Worm (Caenorhabditis elegans): Measurements from ENCODE around the gene best-7.
"Not testable (repeated sequence)": the region's sequence is repeated elsewhere in the genome, so short reads cannot be mapped to it uniquely, and the experiment has no call there.

Gene best-7

DNA sequence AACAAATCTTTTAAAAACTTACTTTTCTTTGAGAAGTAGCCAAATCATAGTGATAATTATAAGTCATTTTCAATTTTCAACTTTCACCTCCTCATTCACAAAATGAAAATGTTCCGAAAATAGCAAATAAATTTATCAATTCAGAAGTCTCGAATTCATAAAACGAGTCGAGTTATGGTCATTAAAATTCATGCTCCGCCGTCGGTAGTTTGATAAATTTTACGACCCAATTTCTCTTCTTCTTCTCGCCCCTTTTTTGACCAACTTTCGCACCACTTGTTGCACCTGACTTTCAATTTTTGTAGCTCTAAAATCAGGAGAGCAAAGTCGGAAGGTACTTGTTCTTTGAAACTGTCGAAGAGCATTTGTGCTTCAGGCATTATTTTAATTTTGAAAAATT, at the start of gene best-7:
Gene best-7 (minus strand): TSS at position 239 of the 400 bp plus-strand sequence.
- no peak for TF ChIP-seq klf-2 (GFP tag; conservative IDR thresholded peaks at IDR 0.05)
- TF ChIP-seq cog-1 (tag; optimal IDR thresholded peaks at IDR 0.05): no peak
- no peak for TF ChIP-seq ztf-29 (GFP tag; IDR thresholded peaks at IDR 0.05)
- no peak for TF ChIP-seq flt-1 (GFP tag; IDR thresholded peaks at IDR 0.05)
- no peak for TF ChIP-seq med-1 (GFP tag; optimal IDR thresholded peaks at IDR 0.05; ENCODE audit: insufficient read depth)

DNA sequence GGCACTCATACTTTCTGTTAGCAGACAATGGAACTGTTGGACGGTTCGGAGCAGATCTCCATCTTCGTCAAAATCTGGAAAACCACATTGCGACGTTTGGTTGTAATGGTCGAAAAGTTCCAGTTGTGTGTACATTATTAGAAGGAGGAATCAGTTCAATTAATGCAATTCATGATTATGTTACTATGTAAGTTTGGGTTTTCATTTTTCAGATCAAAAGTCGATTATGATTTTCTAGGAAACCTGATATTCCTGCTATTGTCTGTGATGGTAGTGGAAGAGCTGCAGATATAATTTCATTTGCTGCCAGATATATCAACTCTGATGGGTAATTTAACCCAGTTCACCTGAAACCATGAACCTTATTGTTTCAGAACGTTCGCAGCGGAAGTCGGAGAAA, 45.9 kb upstream of the best-7 start:
- no peak for TF ChIP-seq klf-2 (GFP tag; conservative IDR thresholded peaks at IDR 0.05)
- no peak for TF ChIP-seq ztf-29 (GFP tag; IDR thresholded peaks at IDR 0.05)
- TF ChIP-seq ref-1 (GFP tag; conservative IDR thresholded peaks at IDR 0.05): no peak

DNA sequence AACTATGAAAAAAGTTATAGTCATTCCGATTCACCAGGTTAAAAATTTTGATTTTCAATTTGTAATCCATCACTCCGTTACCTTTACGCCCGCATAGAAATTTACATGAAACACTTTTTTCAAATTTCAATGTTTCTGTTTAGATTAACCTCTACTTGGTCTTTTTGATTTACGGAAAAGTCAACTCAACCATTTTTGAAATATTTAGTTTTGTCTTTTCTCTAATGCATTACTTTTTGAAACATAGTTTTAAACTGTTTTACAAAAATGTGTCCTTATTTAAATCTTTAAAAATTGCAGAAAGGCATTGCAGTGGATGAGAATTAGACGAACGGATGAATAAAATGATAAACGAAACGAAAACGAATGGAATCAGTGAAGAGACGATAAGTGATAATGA, 43.0 kb upstream of the best-7 start, which contains the start of gene gtl-2:
Gene gtl-2 (plus strand): TSS at position 301 of the 400 bp plus-strand sequence.
- TF ChIP-seq ztf-29 (GFP tag; IDR thresholded peaks at IDR 0.05) (no peak), flt-1 (GFP tag; IDR thresholded peaks at IDR 0.05) (no peak), T22C8.4 (GFP tag; IDR thresholded peaks at IDR 0.05) (no peak), med-1 (GFP tag; optimal IDR thresholded peaks at IDR 0.05; ENCODE audit: insufficient read depth) (no peak), ref-1 (GFP tag; conservative IDR thresholded peaks at IDR 0.05) (no peak), klf-2 (GFP tag; conservative IDR thresholded peaks at IDR 0.05) (no peak), ztf-23 (GFP tag; IDR thresholded peaks at IDR 0.05) (no peak), cog-1 (tag; optimal IDR thresholded peaks at IDR 0.05) (no peak), tab-1 (GFP tag; IDR thresholded peaks at IDR 0.05) (no peak)

DNA sequence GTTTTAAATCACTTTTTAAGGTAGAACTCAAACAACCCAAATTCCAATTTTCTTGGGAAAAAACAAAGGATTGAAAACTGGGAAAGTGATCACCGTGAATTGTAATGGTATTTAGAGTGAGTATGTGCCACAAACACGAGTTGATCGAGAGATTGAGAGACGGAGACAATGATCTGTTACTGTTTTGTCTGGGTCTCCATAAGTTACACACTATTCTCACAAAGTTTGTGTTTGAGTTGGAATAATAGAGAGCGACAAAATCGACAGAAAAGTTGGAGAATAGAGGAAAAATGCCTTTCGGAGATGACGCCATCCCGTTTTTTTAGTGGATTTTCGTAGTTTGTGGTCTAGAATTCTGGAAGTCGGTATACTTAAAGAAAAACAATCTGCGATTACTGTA, 41.2 kb upstream of the best-7 start, which contains the start of gene nhr-7:
Gene nhr-7 (minus strand): TSS at position 101 of the 400 bp plus-strand sequence.
- no peak for TF ChIP-seq ztf-23 (GFP tag; IDR thresholded peaks at IDR 0.05)
- TF ChIP-seq klf-2 (GFP tag; conservative IDR thresholded peaks at IDR 0.05): no peak

DNA sequence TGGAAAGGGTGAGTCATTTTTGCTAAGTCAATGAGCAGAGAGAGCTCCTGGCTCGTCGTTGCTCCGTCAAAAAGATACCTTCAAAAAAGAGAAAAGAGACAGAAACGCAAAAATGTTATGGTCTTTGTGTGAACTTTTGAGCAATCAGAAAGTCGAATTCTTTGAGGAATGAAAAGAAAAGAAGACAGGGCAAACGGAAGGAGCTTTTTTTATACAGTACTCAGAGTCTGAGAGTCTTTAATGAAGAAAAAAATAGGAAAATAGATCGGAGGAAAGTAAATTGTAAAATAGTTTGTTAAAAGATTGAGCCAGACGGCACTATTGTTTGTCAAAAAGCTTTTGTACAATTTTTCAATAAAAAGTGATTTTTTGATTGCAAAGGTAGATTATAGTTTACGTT, 39.4 kb upstream of the best-7 start:
- TF ChIP-seq ztf-23 (GFP tag; IDR thresholded peaks at IDR 0.05): no peak
- TF ChIP-seq med-1 (GFP tag; optimal IDR thresholded peaks at IDR 0.05; ENCODE audit: insufficient read depth): no peak
- no peak for TF ChIP-seq flt-1 (GFP tag; IDR thresholded peaks at IDR 0.05)
- TF ChIP-seq tab-1 (GFP tag; IDR thresholded peaks at IDR 0.05): no peak
- TF ChIP-seq T22C8.4 (GFP tag; IDR thresholded peaks at IDR 0.05): no peak
- no peak for TF ChIP-seq ztf-29 (GFP tag; IDR thresholded peaks at IDR 0.05)
- TF ChIP-seq ref-1 (GFP tag; conservative IDR thresholded peaks at IDR 0.05): no peak
- TF ChIP-seq cog-1 (tag; optimal IDR thresholded peaks at IDR 0.05): no peak
- no peak for TF ChIP-seq klf-2 (GFP tag; conservative IDR thresholded peaks at IDR 0.05)

DNA sequence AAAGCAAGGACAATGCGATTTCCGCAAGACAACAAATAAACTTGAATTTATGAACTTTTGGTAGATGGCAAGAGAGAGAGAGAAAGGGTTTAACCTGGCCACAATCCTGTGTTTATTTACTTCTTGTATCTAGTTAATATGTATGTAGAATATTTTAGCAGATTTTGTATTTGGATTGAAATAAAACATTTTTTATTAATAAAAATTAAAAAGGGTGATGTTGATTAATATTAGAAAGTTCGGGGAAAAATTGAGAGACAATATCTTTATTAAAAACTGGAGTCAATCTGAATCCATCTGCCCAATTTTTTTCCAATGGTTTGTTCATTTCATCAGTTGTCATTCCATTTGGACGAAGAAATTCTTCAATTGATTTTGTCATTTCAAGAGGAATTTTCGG, 36.0 kb upstream of the best-7 start, which contains the start of gene col-127:
Gene col-127 (minus strand): TSS at position 101 of the 400 bp plus-strand sequence.
- TF ChIP-seq cog-1 (tag; optimal IDR thresholded peaks at IDR 0.05) (no peak), tab-1 (GFP tag; IDR thresholded peaks at IDR 0.05) (no peak), klf-2 (GFP tag; conservative IDR thresholded peaks at IDR 0.05) (no peak), ref-1 (GFP tag; conservative IDR thresholded peaks at IDR 0.05) (no peak), T22C8.4 (GFP tag; IDR thresholded peaks at IDR 0.05) (no peak), flt-1 (GFP tag; IDR thresholded peaks at IDR 0.05) (no peak), ztf-29 (GFP tag; IDR thresholded peaks at IDR 0.05) (no peak), med-1 (GFP tag; optimal IDR thresholded peaks at IDR 0.05; ENCODE audit: insufficient read depth) (no peak), ztf-23 (GFP tag; IDR thresholded peaks at IDR 0.05) (no peak)

DNA sequence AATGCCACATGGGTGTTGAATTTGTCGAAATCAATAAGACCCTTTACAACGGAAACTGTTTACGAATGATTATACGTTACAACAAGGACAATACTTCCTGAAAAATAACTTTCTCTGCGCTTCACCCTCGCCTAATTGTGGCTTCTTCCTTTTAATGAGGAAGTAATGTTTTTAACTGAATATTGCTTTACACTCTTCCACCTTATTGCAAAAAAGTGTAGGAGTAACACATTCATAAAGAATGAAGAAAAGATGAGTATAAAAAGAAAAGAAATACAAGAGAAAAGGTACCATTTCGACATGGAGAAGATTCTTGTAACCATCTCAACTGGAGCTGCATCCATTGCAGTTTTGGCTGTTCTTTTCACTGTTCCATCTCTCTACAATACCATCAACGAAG, 33.0 kb upstream of the best-7 start, which contains the start of gene col-126:
Gene col-126 (plus strand): TSS at position 301 of the 400 bp plus-strand sequence.
- TF ChIP-seq tab-1 (GFP tag; IDR thresholded peaks at IDR 0.05); ref-1 (GFP tag; conservative IDR thresholded peaks at IDR 0.05); flt-1 (GFP tag; IDR thresholded peaks at IDR 0.05): not testable (repeated sequence)

DNA sequence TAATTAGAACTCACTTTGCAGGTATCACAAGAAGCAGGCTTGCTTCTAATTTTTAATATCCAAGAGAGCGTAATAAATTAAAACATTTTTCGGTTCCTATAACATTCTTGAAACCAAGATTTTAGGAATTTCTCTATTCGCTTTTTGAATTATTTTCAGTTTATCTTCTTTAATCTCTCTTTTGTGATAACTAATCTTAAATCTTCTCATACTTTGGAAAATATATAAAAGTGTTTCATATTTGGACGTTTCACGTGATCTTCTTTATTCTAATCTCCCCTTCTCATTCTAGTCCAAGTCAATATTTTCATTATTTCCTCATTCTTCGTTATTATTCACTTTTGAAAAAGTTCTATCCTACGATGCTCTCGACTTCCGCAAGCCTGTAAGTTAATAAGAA, 31.4 kb upstream of the best-7 start, which contains the start of gene F54D1.1:
Gene F54D1.1 (plus strand): TSS at position 301 of the 400 bp plus-strand sequence.
- no peak for TF ChIP-seq ref-1 (GFP tag; conservative IDR thresholded peaks at IDR 0.05)
- no peak for TF ChIP-seq klf-2 (GFP tag; conservative IDR thresholded peaks at IDR 0.05)
- TF ChIP-seq flt-1 (GFP tag; IDR thresholded peaks at IDR 0.05): no peak
- TF ChIP-seq med-1 (GFP tag; optimal IDR thresholded peaks at IDR 0.05; ENCODE audit: insufficient read depth): no peak
- no peak for TF ChIP-seq tab-1 (GFP tag; IDR thresholded peaks at IDR 0.05)
- no peak for TF ChIP-seq ztf-29 (GFP tag; IDR thresholded peaks at IDR 0.05)
- TF ChIP-seq T22C8.4 (GFP tag; IDR thresholded peaks at IDR 0.05): no peak
- no peak for TF ChIP-seq ztf-23 (GFP tag; IDR thresholded peaks at IDR 0.05)
- no peak for TF ChIP-seq cog-1 (tag; optimal IDR thresholded peaks at IDR 0.05)

DNA sequence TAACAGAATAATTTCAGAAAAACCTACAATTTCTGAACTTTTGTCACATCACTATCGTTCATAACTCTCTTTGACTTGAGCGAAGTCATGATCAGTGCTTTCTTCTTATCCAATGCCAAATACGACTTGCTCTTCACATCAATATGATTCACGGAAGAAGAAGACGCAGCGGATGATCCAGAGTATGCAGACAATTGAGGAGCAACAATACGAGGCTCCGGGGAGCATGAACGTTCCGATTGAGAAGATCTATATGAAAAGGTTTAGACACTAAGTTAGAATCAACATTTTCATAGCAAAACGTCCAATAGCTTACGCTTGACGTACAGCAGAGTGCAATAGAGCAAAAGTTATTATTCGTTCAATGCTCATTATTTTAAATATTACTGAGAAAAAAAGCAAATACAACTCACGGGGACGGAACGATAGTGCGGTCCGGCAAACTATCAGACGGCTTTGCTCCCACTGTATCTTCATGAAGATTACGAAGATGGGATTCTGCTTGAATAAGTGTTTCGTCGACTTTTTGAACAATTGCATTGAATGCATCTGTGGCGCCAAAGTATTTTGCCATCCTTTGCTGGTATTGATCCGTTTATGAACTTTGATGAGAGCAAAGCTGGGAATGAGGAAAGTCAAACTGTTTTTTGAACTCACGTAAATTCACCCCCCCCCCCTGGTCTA, 30.6 kb upstream of the best-7 start, which contains the start of gene C05C12.5:
Gene C05C12.5 (minus strand): TSS at position 642 of the 684 bp plus-strand sequence.
- TF ChIP-seq flt-1 (GFP tag; IDR thresholded peaks at IDR 0.05) (no peak), ztf-29 (GFP tag; IDR thresholded peaks at IDR 0.05) (no peak), cog-1 (tag; optimal IDR thresholded peaks at IDR 0.05) (no peak), T22C8.4 (GFP tag; IDR thresholded peaks at IDR 0.05) (no peak), tab-1 (GFP tag; IDR thresholded peaks at IDR 0.05) (no peak), ztf-23 (GFP tag; IDR thresholded peaks at IDR 0.05) (no peak), ref-1 (GFP tag; conservative IDR thresholded peaks at IDR 0.05) (no peak), med-1 (GFP tag; optimal IDR thresholded peaks at IDR 0.05; ENCODE audit: insufficient read depth) (no peak), klf-2 (GFP tag; conservative IDR thresholded peaks at IDR 0.05) (no peak)

DNA sequence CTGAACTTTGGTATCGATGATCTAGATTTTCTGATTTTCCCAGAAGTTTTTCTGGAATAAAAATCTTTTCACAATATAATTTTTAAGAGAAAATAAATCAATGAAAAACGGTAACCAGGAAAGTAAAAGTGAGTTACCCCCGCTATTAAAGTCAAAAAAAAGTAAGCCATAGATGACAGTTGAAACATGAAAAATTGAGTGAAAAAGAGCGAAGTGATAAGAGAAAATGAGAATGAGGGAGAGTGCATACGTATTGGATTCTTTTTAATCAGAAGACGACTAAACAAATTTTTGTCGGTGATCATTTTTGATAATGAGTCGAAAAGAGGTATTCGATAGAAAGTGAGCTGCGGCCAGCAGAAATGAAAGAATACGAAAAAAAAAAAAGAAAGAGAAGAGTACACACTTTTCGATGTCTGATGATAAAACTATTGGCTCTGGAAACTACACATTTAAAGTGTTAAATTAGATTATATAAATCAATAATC, 29.4 kb upstream of the best-7 start, which contains the start of gene gtl-1:
Gene gtl-1 (minus strand): TSS at position 51 of the 488 bp plus-strand sequence.
- TF ChIP-seq ref-1 (GFP tag; conservative IDR thresholded peaks at IDR 0.05) (no peak), ztf-29 (GFP tag; IDR thresholded peaks at IDR 0.05) (no peak), flt-1 (GFP tag; IDR thresholded peaks at IDR 0.05) (no peak), T22C8.4 (GFP tag; IDR thresholded peaks at IDR 0.05) (no peak), tab-1 (GFP tag; IDR thresholded peaks at IDR 0.05) (no peak), ztf-23 (GFP tag; IDR thresholded peaks at IDR 0.05) (no peak), med-1 (GFP tag; optimal IDR thresholded peaks at IDR 0.05; ENCODE audit: insufficient read depth) (no peak), klf-2 (GFP tag; conservative IDR thresholded peaks at IDR 0.05) (no peak), cog-1 (tag; optimal IDR thresholded peaks at IDR 0.05) (no peak)

Measured in whole organism, midembryonic.